Worm (Caenorhabditis elegans): ENCODE measurements around the gene Y49F6C.7.

DNA sequence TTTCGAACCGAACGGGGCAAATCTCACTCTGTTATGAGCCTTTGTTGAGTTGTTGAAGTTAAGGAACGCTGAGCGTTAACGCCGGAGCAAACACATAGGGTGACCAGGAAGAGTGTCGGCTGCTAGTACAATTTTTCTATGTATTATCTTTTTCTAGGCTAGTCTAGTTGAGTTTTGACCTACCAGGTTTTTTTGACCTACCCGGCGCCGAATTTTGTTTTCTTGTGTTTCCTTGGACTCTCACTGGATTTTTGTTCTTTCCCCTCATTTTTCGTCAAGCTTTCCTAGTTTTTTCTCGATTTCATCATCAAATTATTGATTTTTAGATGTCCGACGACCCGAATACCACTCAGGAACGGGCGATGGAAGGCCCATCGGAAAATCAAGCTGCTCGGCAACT is 13.5 kb upstream of the Y49F6C.7 start, which contains the start of gene T06D4.1:
- TF ChIP-seq aha-1 (tag; optimal IDR thresholded peaks at IDR 0.05), result no peak
- no peak for TF ChIP-seq alr-1 (tag; optimal IDR thresholded peaks at IDR 0.05; ENCODE audit: borderline replicate concordance)
- TF ChIP-seq jun-1 (tag; optimal IDR thresholded peaks at IDR 0.05), result no peak
- TF ChIP-seq fos-1 (tag; optimal IDR thresholded peaks at IDR 0.05), result no peak
- no peak for TF ChIP-seq nhr-77 (tag; optimal IDR thresholded peaks at IDR 0.05)
